Worm (Caenorhabditis elegans): Measurements from ENCODE around the gene C23H5.8.

The C23H5.8 gene

ce11 chrIV:2113362-2114056, at the start of gene C23H5.8:
C23H5.8 (minus strand) TSS chrIV:2113412.
- TF ChIP-seq crh-2 (tag; optimal IDR thresholded peaks at IDR 0.05) (no peak), fos-1 (tag; optimal IDR thresholded peaks at IDR 0.05) (peak; percentile 5), mdl-1 (tag; optimal IDR thresholded peaks at IDR 0.05) (no peak)

DNA sequence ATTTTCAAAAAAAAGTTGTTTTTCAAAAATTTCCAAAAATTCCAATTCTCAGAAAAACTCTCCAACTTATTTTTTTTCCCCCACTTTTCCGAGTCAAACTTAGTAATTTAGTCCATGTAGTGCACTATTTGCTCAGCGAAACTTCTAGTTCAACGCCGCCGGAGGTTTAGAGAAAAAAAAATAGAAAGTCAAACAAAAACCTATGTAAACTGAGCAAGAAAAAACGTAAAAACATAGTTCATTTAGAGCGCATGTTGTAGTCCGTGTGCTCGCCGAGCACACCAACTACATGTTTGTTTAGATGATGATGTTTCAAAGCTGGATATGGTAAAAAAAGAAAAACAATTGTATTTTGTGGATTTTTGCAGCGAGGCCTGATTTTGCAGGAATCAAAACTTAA, 49.0 kb upstream of the C23H5.8 start:
- TF ChIP-seq fos-1 (tag; optimal IDR thresholded peaks at IDR 0.05) (no peak), sma-3 (GFP tag; optimal IDR thresholded peaks at IDR 0.05) (no peak), lin-13 (GFP tag; optimal IDR thresholded peaks at IDR 0.05) (no peak), F13H6.1 (tag; optimal IDR thresholded peaks at IDR 0.05) (peak; percentile 66), nhr-129 (tag; optimal IDR thresholded peaks at IDR 0.05) (no peak)

DNA sequence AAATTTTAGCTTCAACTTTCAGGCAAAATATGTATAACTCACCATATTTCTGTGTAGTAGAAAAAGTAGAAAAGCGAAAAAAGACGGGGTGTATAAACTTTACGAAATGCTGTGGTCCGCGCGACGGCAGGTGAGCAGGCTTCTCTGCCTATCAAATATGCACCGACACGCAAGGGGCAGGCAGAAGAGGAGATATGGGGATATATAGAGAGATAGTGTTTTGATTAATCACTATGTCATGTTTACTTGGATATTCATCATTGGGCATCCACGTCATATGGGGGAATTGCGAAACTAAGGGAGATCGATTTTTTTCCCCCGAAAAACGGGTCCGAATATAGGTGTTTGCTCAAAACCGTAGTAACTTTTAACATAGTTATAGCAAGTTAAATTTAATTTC, 45.9 kb upstream of the C23H5.8 start, which contains the start of gene gcy-37:
Gene gcy-37 (minus strand): TSS at position 101 of the 400 bp plus-strand sequence.
- TF ChIP-seq aly-2 (tag; optimal IDR thresholded peaks at IDR 0.05) (no peak), egl-27 (tag; optimal IDR thresholded peaks at IDR 0.05) (no peak), ztf-4 (tag; optimal IDR thresholded peaks at IDR 0.05) (no peak), nhr-25 (tag; optimal IDR thresholded peaks at IDR 0.05) (no peak), mab-5 (tag; optimal IDR thresholded peaks at IDR 0.05) (no peak), ZK546.5 (tag; optimal IDR thresholded peaks at IDR 0.05) (no peak), fos-1 (tag; optimal IDR thresholded peaks at IDR 0.05) (no peak), zag-1 (tag; optimal IDR thresholded peaks at IDR 0.05) (no peak), unc-55 (GFP tag; optimal IDR thresholded peaks at IDR 0.05) (no peak), nhr-11 (tag; optimal IDR thresholded peaks at IDR 0.05) (no peak), nhr-129 (tag; optimal IDR thresholded peaks at IDR 0.05) (no peak)

ce11 chrIV:2156239-2156638, 43.0 kb upstream of the C23H5.8 start:
- no peak for TF ChIP-seq gmeb-1 (tag; optimal IDR thresholded peaks at IDR 0.05)
- no peak for TF ChIP-seq elt-3 (tag; optimal IDR thresholded peaks at IDR 0.05)
- TF ChIP-seq nhr-237 (tag; optimal IDR thresholded peaks at IDR 0.05), result no peak
- TF ChIP-seq nhr-77 (tag; optimal IDR thresholded peaks at IDR 0.05), result no peak
- no peak for TF ChIP-seq nhr-129 (tag; optimal IDR thresholded peaks at IDR 0.05)
- TF ChIP-seq elt-1 (tag; optimal IDR thresholded peaks at IDR 0.05), result no peak
- TF ChIP-seq nhr-25 (tag; optimal IDR thresholded peaks at IDR 0.05), result no peak
- TF ChIP-seq unc-39 (tag; optimal IDR thresholded peaks at IDR 0.05), result no peak
- no peak for TF ChIP-seq nhr-11 (tag; optimal IDR thresholded peaks at IDR 0.05)
- TF ChIP-seq snpc-4 (tag; optimal IDR thresholded peaks at IDR 0.05), result no peak
- no peak for TF ChIP-seq F13H6.1 (tag; optimal IDR thresholded peaks at IDR 0.05)
- TF ChIP-seq mbf-1 (tag; optimal IDR thresholded peaks at IDR 0.05), result no peak

- TF ChIP-seq ZK546.5 (tag; optimal IDR thresholded peaks at IDR 0.05) (no peak), peb-1 (tag; optimal IDR thresholded peaks at IDR 0.05) (no peak), sma-9 (GFP tag; optimal IDR thresholded peaks at IDR 0.05) (peak; percentile 80), sma-9 (tag; optimal IDR thresholded peaks at IDR 0.05) (no peak), crh-2 (tag; optimal IDR thresholded peaks at IDR 0.05) (peak; percentile 6), blmp-1 (tag; optimal IDR thresholded peaks at IDR 0.05; ENCODE audit: insufficient read depth) (peak; percentile 44), egl-27 (tag; optimal IDR thresholded peaks at IDR 0.05) (peak; percentile 54), nhr-21 (tag; optimal IDR thresholded peaks at IDR 0.05) (peak; percentile 53), skn-1 (tag; optimal IDR thresholded peaks at IDR 0.05) (no peak), sma-3 (GFP tag; optimal IDR thresholded peaks at IDR 0.05) (peak; percentile 52), ceh-16 (tag; optimal IDR thresholded peaks at IDR 0.05) (peak; percentile 3), unc-39 (tag; optimal IDR thresholded peaks at IDR 0.05) (no peak), gmeb-1 (tag; optimal IDR thresholded peaks at IDR 0.05) (peak; percentile 38), nhr-25 (tag; optimal IDR thresholded peaks at IDR 0.05) (peak; percentile 70), dmd-4 (tag; optimal IDR thresholded peaks at IDR 0.05) (no peak)
Observed at ce11 chrIV:2149247-2149756, 36.1 kb upstream of the C23H5.8 start, which contains the start of gene C54E4.5. C54E4.5 (minus strand) TSS chrIV:2149297.

DNA sequence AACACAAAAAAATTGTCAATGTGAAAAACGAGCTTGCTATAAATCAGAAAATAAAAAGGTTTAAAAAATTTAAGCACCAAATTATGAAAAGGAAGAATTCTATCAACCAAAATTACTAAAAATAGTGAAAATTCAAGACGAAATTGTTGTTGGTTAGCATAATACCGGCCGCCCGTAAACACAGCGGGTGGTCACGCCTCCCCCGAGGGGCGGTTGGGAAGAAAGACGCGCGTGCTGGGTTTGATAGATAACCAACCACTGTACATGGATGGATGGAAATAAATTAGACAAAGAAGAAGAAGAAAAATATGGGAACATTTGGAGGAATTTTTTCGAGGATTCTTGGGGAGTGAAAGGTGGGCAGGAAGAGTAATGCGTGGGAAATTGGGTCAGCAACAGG, 29.1 kb upstream of the C23H5.8 start:
- TF ChIP-seq alr-1 (tag; optimal IDR thresholded peaks at IDR 0.05) (no peak), lin-13 (GFP tag; optimal IDR thresholded peaks at IDR 0.05) (no peak)

All from whole organism, L2 larva.